Fruit fly (Drosophila melanogaster): ENCODE data around the gene Dora.

- no peak for TF ChIP-seq cic (GFP tag; optimal IDR thresholded peaks at IDR 0.05)
- TF ChIP-seq CG12768 (GFP tag; optimal IDR thresholded peaks at IDR 0.05), result no peak
- TF ChIP-seq bab1 (GFP tag; optimal IDR thresholded peaks at IDR 0.05), result no peak
- TF ChIP-seq CG7045 (GFP tag; optimal IDR thresholded peaks at IDR 0.05), result no peak
- no peak for TF ChIP-seq Hr96 (GFP tag; optimal IDR thresholded peaks at IDR 0.05)
- TF ChIP-seq CG11617 (GFP tag; optimal IDR thresholded peaks at IDR 0.05), result no peak
- no peak for TF ChIP-seq tj (GFP tag; optimal IDR thresholded peaks at IDR 0.05)
- TF ChIP-seq kay (GFP tag; ENCODE audit: borderline replicate concordance), result no peak
- no peak for TF ChIP-seq CG1620 (GFP tag; optimal IDR thresholded peaks at IDR 0.05)
- TF ChIP-seq ovo (GFP tag; optimal IDR thresholded peaks at IDR 0.05), result no peak
- no peak for TF ChIP-seq Crg-1 (GFP tag; optimal IDR thresholded peaks at IDR 0.05)
- TF ChIP-seq CG33017 (tag; optimal IDR thresholded peaks at IDR 0.05), result no peak
Measured at dm6 chrX:18923531-18923930, 59.8 kb downstream of the Dora start.
